Worm (Caenorhabditis elegans) whole organism, early embryonic: ENCODE data around the gene ftr-1.
A peak's percentile ranks its signal among the peaks of the same experiment; 100 is the strongest.

ENCODE experiments used
- B0310.2 ChIP-seq: sonication (generic microtip); optimal IDR thresholded peaks from 2 replicates; lab custom pipeline; 2016; ENCODE audit warnings: mild to moderate bottlenecking, missing genetic modification characterization, missing compliant biosample characterization
- F13C5.2 ChIP-seq: sonication (generic microtip); optimal IDR thresholded peaks from 2 replicates; lab custom pipeline; 2017; ENCODE audit warnings: mild to moderate bottlenecking, missing genetic modification characterization, inconsistent platforms, missing compliant biosample characterization
- aly-1 ChIP-seq: sonication (generic microtip); optimal IDR thresholded peaks from 2 replicates; lab custom pipeline; 2016; ENCODE audit warnings: missing genetic modification characterization, missing compliant biosample characterization
- ama-1 ChIP-seq: fragments of 150-350 bp; optimal IDR thresholded peaks from 2 replicates; lab custom pipeline; 2014
- ceh-13 ChIP-seq: fragments of 200-800 bp; sonication (Bioruptor generic); optimal IDR thresholded peaks from 2 replicates; lab custom pipeline; 2018; ENCODE audit warnings: mild to moderate bottlenecking, missing genetic modification characterization, missing compliant biosample characterization
- ceh-36 ChIP-seq: sonication (generic microtip); optimal IDR thresholded peaks from 2 replicates; lab custom pipeline; 2016; ENCODE audit warnings: missing genetic modification characterization, inconsistent platforms, missing compliant biosample characterization
- ets-7 ChIP-seq: sonication (generic microtip); optimal IDR thresholded peaks from 2 replicates; lab custom pipeline; 2016; ENCODE audit warnings: missing genotype, missing genetic modification characterization, missing compliant biosample characterization
- flt-1 ChIP-seq: fragments of 200-800 bp; sonication (Bioruptor generic); IDR thresholded peaks from 2 replicates; pipeline ENCODE4 v1.3.6; 2022; ENCODE audit warnings: missing genetic modification characterization, missing compliant biosample characterization
- hmbx-1 ChIP-seq: sonication (generic microtip); optimal IDR thresholded peaks from 2 replicates; lab custom pipeline; 2016; ENCODE audit warnings: mild to moderate bottlenecking, missing genetic modification characterization, missing compliant biosample characterization
- hmg-4 ChIP-seq: fragments of 200-800 bp; sonication (Bioruptor generic); optimal IDR thresholded peaks from 2 replicates; lab custom pipeline; 2018; ENCODE audit warnings: mild to moderate bottlenecking, missing genetic modification characterization, missing compliant biosample characterization
- hnd-1 ChIP-seq: sonication (generic microtip); optimal IDR thresholded peaks from 2 replicates; lab custom pipeline; 2016; ENCODE audit warnings: missing genetic modification characterization, missing compliant biosample characterization
- pes-1 ChIP-seq: fragments of 200-800 bp; sonication (Bioruptor generic); IDR thresholded peaks from 2 replicates; pipeline ENCODE4 v1.3.6; 2022; ENCODE audit warnings: missing genetic modification reagents, missing genetic modification characterization, missing compliant biosample characterization
- scrt-1 ChIP-seq: fragments of 200-800 bp; sonication (Bioruptor generic); IDR thresholded peaks from 2 replicates; pipeline ENCODE4 v1.3.6; 2022; ENCODE audit warnings: missing genetic modification characterization, missing compliant biosample characterization
- sea-1 ChIP-seq: fragments of 200-800 bp; sonication (Bioruptor generic); conservative IDR thresholded peaks from 2 replicates; pipeline ENCODE4 v1.3.6; 2022; ENCODE audit warnings: missing genetic modification characterization, missing compliant biosample characterization
- tbx-11 ChIP-seq: fragments of 200-800 bp; sonication (Bioruptor generic); IDR thresholded peaks from 2 replicates; pipeline ENCODE4 v1.3.6; 2022; ENCODE audit warnings: missing genetic modification characterization, missing compliant biosample characterization
- tbx-37 ChIP-seq: fragments of 200-800 bp; sonication (Bioruptor generic); conservative IDR thresholded peaks from 2 replicates; pipeline ENCODE4 v1.3.6; 2022; ENCODE audit warnings: missing genetic modification reagents, missing genetic modification characterization, missing compliant biosample characterization
- tra-4 ChIP-seq: sonication (generic microtip); optimal IDR thresholded peaks from 2 replicates; lab custom pipeline; 2017; ENCODE audit warnings: missing genetic modification characterization, missing compliant biosample characterization

The ftr-1 gene

DNA sequence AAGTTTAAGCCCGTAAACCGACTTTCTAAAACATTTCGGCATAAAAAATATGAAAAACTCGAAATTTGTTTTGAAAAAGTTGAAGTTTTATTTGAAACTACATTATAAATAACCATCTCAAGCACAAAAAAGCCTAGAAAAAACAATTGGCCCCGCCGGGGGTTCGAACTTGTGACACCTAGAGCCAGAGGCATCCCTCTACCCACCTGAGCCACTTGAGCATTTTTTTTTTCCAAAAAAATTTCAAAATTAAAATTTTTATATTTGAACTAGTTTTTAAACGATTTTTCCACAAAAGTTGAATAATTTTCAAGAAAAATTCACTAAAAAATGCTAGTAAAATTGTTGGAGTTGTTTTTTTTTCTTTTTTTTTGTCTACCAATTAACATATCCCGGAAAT lies 27.0 kb downstream of the ftr-1 start:
- TF ChIP-seq F13C5.2 (tag; lab: Kevin White, UChicago) (no peak), pes-1 (GFP tag; lab: Robert Waterston, UW) (no peak), flt-1 (GFP tag; lab: Robert Waterston, UW) (no peak), hmbx-1 (tag; lab: Kevin White, UChicago) (no peak), tbx-37 (GFP tag; lab: Robert Waterston, UW) (no peak), B0310.2 (tag; lab: Kevin White, UChicago) (no peak)

- TF ChIP-seq aly-1 (tag; lab: Kevin White, UChicago) (no peak), F13C5.2 (tag; lab: Kevin White, UChicago) (no peak), pes-1 (GFP tag; lab: Robert Waterston, UW) (no peak), hnd-1 (tag; lab: Kevin White, UChicago) (no peak), sea-1 (GFP tag; lab: Robert Waterston, UW) (no peak)
These were observed 28.5 kb downstream of the ftr-1 start for ce11 chrV:20225312-20225711.

DNA sequence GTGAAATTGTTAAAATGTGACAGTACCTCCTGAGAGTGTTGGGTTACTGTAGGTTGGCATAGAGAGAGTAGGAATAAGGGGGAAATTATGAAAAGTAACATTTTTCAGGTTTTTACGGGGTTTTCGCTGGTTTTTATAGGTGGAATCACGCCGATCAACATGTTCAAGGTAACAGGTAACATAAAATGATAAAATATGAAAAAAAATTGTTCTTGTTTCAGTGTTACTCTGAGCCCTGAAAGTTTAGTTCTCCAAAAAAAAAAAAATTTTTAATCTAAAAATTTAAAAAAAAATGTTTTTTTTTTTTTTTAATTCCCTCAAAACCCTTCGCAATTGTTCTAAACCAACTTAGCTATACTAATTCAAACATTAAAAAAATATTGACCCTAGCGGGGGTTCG lies 37.0 kb downstream of the ftr-1 start, which contains the start of gene Y113G7B.15:
Y113G7B.15 (minus strand) TSS at position 101 of the 400 bp plus-strand sequence.
- TF ChIP-seq ets-7 (no peak), pes-1 (GFP tag; lab: Robert Waterston, UW) (no peak), hmg-4 (GFP tag; lab: Kevin White, UChicago) (no peak), F13C5.2 (tag; lab: Kevin White, UChicago) (no peak), ceh-36 (tag; lab: Kevin White, UChicago) (no peak), hmbx-1 (tag; lab: Kevin White, UChicago) (no peak), tbx-37 (GFP tag; lab: Robert Waterston, UW) (no peak), scrt-1 (GFP tag; lab: Robert Waterston, UW) (no peak), B0310.2 (tag; lab: Kevin White, UChicago) (no peak), ceh-13 (GFP tag; lab: Kevin White, UChicago) (no peak), flt-1 (GFP tag; lab: Robert Waterston, UW) (no peak), hnd-1 (tag; lab: Kevin White, UChicago) (no peak), aly-1 (tag; lab: Kevin White, UChicago) (no peak)

DNA sequence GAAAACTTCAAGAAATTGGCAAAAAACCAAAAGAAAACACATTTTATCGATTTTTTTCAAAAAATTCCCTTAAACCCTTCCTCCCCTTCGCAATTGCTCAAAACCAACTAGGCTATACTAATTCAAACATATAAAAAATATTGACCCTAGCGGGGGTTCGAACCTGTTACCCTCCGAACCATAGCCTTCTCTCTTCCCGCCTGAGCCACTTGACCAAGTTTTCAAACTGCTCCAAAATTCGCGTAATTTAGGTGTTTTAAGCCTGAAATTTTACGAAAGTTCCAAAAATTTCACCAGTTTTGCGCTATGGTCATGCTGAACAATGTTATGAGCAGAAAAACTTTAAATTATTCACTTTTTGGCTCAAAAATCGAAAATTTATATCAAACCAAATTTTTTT lies 37.7 kb downstream of the ftr-1 start:
- TF ChIP-seq hmg-4 (GFP tag; lab: Kevin White, UChicago) (no peak), flt-1 (GFP tag; lab: Robert Waterston, UW) (0 out of 2 replicates have a peak, but pooled peaks have one; percentile 27), ceh-36 (tag; lab: Kevin White, UChicago) (peak; percentile 18), ama-1 (lab: Kevin White, UChicago) (peak; percentile 29), B0310.2 (tag; lab: Kevin White, UChicago) (peak; percentile 16), pes-1 (GFP tag; lab: Robert Waterston, UW) (peak; percentile 7; the same call in 1 of the 2 replicates), aly-1 (tag; lab: Kevin White, UChicago) (no peak), tra-4 (tag; lab: Kevin White, UChicago) (no peak), scrt-1 (GFP tag; lab: Robert Waterston, UW) (0 out of 2 replicates have a peak, but pooled peaks have one; percentile 20)

DNA sequence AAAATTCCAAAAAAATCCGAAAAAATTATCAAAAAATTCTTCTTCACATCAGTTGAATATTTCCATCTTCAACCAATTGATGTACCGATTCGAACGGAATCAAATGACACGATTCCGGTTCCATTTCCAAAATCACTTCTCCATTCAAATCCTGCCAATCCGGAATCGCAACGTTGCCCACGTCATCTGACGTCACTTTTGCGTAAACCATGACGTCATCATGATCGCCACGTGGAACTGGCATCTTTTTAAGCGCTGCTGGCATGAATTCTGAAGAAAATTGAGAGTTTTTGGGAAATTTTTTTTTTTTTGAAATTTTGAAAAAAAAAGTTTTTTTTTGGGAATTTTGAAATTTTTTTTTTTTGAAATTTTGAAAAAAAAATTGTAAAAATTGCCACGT lies 38.5 kb downstream of the ftr-1 start:
- TF ChIP-seq ceh-13 (GFP tag; lab: Kevin White, UChicago) (no peak), tbx-11 (GFP tag; lab: Robert Waterston, UW) (no peak), flt-1 (GFP tag; lab: Robert Waterston, UW) (no peak), tra-4 (tag; lab: Kevin White, UChicago) (no peak), F13C5.2 (tag; lab: Kevin White, UChicago) (no peak), hnd-1 (tag; lab: Kevin White, UChicago) (no peak), tbx-37 (GFP tag; lab: Robert Waterston, UW) (no peak), ceh-36 (tag; lab: Kevin White, UChicago) (no peak), pes-1 (GFP tag; lab: Robert Waterston, UW) (no peak), hmbx-1 (tag; lab: Kevin White, UChicago) (no peak), aly-1 (tag; lab: Kevin White, UChicago) (no peak), sea-1 (GFP tag; lab: Robert Waterston, UW) (no peak), ets-7 (no peak), B0310.2 (tag; lab: Kevin White, UChicago) (no peak), ama-1 (lab: Kevin White, UChicago) (no peak), scrt-1 (GFP tag; lab: Robert Waterston, UW) (no peak), hmg-4 (GFP tag; lab: Kevin White, UChicago) (no peak)

DNA sequence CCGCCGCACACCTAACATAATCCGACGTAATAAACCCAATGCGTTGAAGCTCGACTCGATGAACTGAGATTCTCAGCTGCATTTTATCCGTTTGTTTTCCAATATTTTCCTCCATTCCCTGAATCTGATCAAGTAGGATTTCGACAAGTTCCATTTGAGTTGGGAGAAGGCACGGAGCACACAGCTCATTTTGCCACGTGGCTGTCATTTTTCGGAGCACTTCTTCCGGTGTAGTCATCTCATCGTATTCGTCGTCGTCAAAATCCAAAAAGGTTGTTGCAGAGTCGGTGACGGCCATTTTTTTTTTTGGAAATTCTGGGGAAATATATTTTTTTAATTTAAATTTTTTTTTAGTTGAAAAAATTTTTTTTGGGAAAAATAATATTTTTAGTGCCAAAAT lies 40.7 kb downstream of the ftr-1 start, which contains the start of gene sld-5:
sld-5 (minus strand) TSS at position 317 of the 400 bp plus-strand sequence.
- TF ChIP-seq B0310.2 (tag; lab: Kevin White, UChicago), result no peak
- TF ChIP-seq ceh-36 (tag; lab: Kevin White, UChicago), result no peak
- no peak for TF ChIP-seq ceh-13 (GFP tag; lab: Kevin White, UChicago)
- TF ChIP-seq F13C5.2 (tag; lab: Kevin White, UChicago), result no peak
- TF ChIP-seq scrt-1 (GFP tag; lab: Robert Waterston, UW), result no peak
- no peak for TF ChIP-seq ama-1 (lab: Kevin White, UChicago)
- no peak for TF ChIP-seq hnd-1 (tag; lab: Kevin White, UChicago)
- TF ChIP-seq tbx-37 (GFP tag; lab: Robert Waterston, UW), result no peak

ce11 chrV:20241243-20241862 lies 44.6 kb downstream of the ftr-1 start:
- TF ChIP-seq tra-4 (tag; lab: Kevin White, UChicago), result no peak
- TF ChIP-seq pes-1 (GFP tag; lab: Robert Waterston, UW), result 0 out of 2 replicates have a peak, but pooled peaks have one; percentile 30
